Fruit fly (Drosophila melanogaster) whole organism, prepupa: Measurements from ENCODE around the gene CG15035.

Experiments used
- Blimp-1 ChIP-seq: fragments of 200-800 bp; sonication (Bioruptor generic); optimal IDR thresholded peaks from 3 replicates; lab custom pipeline; 2017; ENCODE audit warnings: missing biosample characterization, missing genetic modification characterization, mild to moderate bottlenecking, moderate library complexity, missing genetic modification reagents
- CG10631 ChIP-seq: fragments of 200-800 bp; sonication (Bioruptor generic); optimal IDR thresholded peaks from 2 replicates; lab custom pipeline; 2016; ENCODE audit warnings: missing biosample characterization, missing genetic modification characterization
- CG11294 ChIP-seq: fragments of 200-800 bp; sonication (Bioruptor generic); IDR thresholded peaks from 2 replicates; pipeline ENCODE4 v1.3.6; 2022; ENCODE audit warnings: missing biosample characterization, missing genetic modification characterization
- CG11762 ChIP-seq: fragments of 200-800 bp; sonication (Bioruptor generic); optimal IDR thresholded peaks from 3 replicates; lab custom pipeline; 2016; ENCODE audit warnings: missing biosample characterization, missing genetic modification characterization; ENCODE audit not compliant: insufficient read depth
- CG11902 ChIP-seq: fragments of 200-800 bp; sonication (Bioruptor generic); optimal IDR thresholded peaks from 3 replicates; lab custom pipeline; 2016; ENCODE audit warnings: missing biosample characterization, missing genetic modification characterization
- CG15336 ChIP-seq: fragments of 200-800 bp; sonication (Bioruptor generic); IDR thresholded peaks from 2 replicates; pipeline ENCODE4 v1.3.6; 2022; ENCODE audit warnings: missing biosample characterization, missing genetic modification characterization
- CG1621 ChIP-seq: fragments of 200-800 bp; sonication (Bioruptor generic); optimal IDR thresholded peaks from 3 replicates; lab custom pipeline; 2018; ENCODE audit warnings: missing biosample characterization, mild to moderate bottlenecking, missing genetic modification characterization
- CG3032 ChIP-seq: fragments of 200-800 bp; optimal IDR thresholded peaks from 2 replicates; lab custom pipeline; 2019; ENCODE audit warnings: missing biosample characterization, mild to moderate bottlenecking, missing genetic modification characterization, moderate library complexity
- CG31627 ChIP-seq: fragments of 200-800 bp; sonication (Bioruptor generic); optimal IDR thresholded peaks from 3 replicates; lab custom pipeline; 2016; ENCODE audit warnings: missing biosample characterization, missing genetic modification characterization
- CG32006 ChIP-seq: fragments of 200-800 bp; sonication (Bioruptor generic); optimal IDR thresholded peaks from 3 replicates; lab custom pipeline; 2017; ENCODE audit warnings: missing biosample characterization, mild to moderate bottlenecking, missing genetic modification characterization
- CG34406 ChIP-seq: fragments of 200-800 bp; sonication (Bioruptor generic); optimal IDR thresholded peaks from 3 replicates; lab custom pipeline; 2016; ENCODE audit warnings: missing biosample characterization, missing genetic modification characterization
- CG3919 ChIP-seq: fragments of 200-800 bp; sonication (Bioruptor generic); optimal IDR thresholded peaks from 3 replicates; lab custom pipeline; 2016; ENCODE audit warnings: missing biosample characterization, missing genetic modification characterization
- CG4318 ChIP-seq: fragments of 200-800 bp; sonication (Bioruptor generic); optimal IDR thresholded peaks from 3 replicates; lab custom pipeline; 2017; ENCODE audit warnings: missing biosample characterization, mild to moderate bottlenecking, missing genetic modification characterization
- CG6792 ChIP-seq: fragments of 200-800 bp; sonication (Bioruptor generic); optimal IDR thresholded peaks from 3 replicates; lab custom pipeline; 2016; ENCODE audit warnings: missing biosample characterization, missing genetic modification characterization
- CG6808 ChIP-seq: fragments of 200-800 bp; sonication (Bioruptor generic); optimal IDR thresholded peaks from 3 replicates; lab custom pipeline; 2017; ENCODE audit warnings: missing biosample characterization, missing genetic modification characterization, mild to moderate bottlenecking, moderate library complexity, missing genetic modification reagents
- CG6854 ChIP-seq: fragments of 200-800 bp; sonication (Bioruptor generic); optimal IDR thresholded peaks from 2 replicates; lab custom pipeline; 2017; ENCODE audit warnings: missing biosample characterization, mild to moderate bottlenecking, missing genetic modification characterization
- CG8319 ChIP-seq: fragments of 200-800 bp; sonication (Bioruptor generic); optimal IDR thresholded peaks from 3 replicates; lab custom pipeline; 2016; ENCODE audit warnings: missing biosample characterization, missing genetic modification characterization
- Eip75B ChIP-seq: fragments of 200-800 bp; sonication (Bioruptor generic); optimal IDR thresholded peaks from 3 replicates; lab custom pipeline; 2016; ENCODE audit warnings: missing biosample characterization, missing genetic modification characterization
- Eip78C ChIP-seq: fragments of 200-800 bp; sonication (Bioruptor generic); peaks from one replicate; lab custom pipeline; 2016; ENCODE audit warnings: missing biosample characterization, missing genetic modification characterization
- Eip93F ChIP-seq: fragments of 200-800 bp; sonication (Bioruptor generic); optimal IDR thresholded peaks from 2 replicates; lab custom pipeline; 2016; ENCODE audit warnings: missing biosample characterization, mild to moderate bottlenecking, missing genetic modification characterization
- Ets21C ChIP-seq: fragments of 200-800 bp; sonication (Bioruptor generic); optimal IDR thresholded peaks from 3 replicates; lab custom pipeline; 2016; ENCODE audit warnings: missing biosample characterization, missing genetic modification characterization
- Gug ChIP-seq: fragments of 200-800 bp; sonication (Bioruptor generic); IDR thresholded peaks from 2 replicates; pipeline ENCODE4 v1.3.6; 2022; ENCODE audit warnings: missing biosample characterization, missing genetic modification characterization
- Hr4 ChIP-seq: fragments of 200-800 bp; sonication (Bioruptor generic); optimal IDR thresholded peaks from 3 replicates; lab custom pipeline; 2016; ENCODE audit warnings: missing biosample characterization, missing genetic modification characterization
- Met ChIP-seq: fragments of 200-800 bp; sonication (Bioruptor generic); optimal IDR thresholded peaks from 3 replicates; lab custom pipeline; 2016; ENCODE audit warnings: missing biosample characterization, missing genetic modification characterization
- Smox ChIP-seq: fragments of 200-800 bp; sonication (Bioruptor generic); optimal IDR thresholded peaks from 3 replicates; lab custom pipeline; 2016; ENCODE audit warnings: missing biosample characterization, missing genetic modification characterization
- Sox15 ChIP-seq: fragments of 200-800 bp; sonication (Bioruptor generic); optimal IDR thresholded peaks from 3 replicates; lab custom pipeline; 2016; ENCODE audit warnings: missing biosample characterization, missing genetic modification characterization
- achi ChIP-seq: fragments of 200-800 bp; sonication (Bioruptor generic); optimal IDR thresholded peaks from 3 replicates; lab custom pipeline; 2016; ENCODE audit warnings: missing biosample characterization, missing genetic modification characterization
- dac ChIP-seq: fragments of 200-800 bp; sonication (Bioruptor generic); optimal IDR thresholded peaks from 2 replicates; lab custom pipeline; 2017; ENCODE audit warnings: missing biosample characterization, mild to moderate bottlenecking, missing genetic modification characterization
- dsx ChIP-seq: fragments of 200-800 bp; optimal IDR thresholded peaks from 3 replicates; lab custom pipeline; 2019; ENCODE audit warnings: missing biosample characterization, mild to moderate bottlenecking, missing genetic modification characterization, moderate library complexity; ENCODE audit not compliant: poor library complexity, severe bottlenecking
- esn ChIP-seq: fragments of 200-800 bp; sonication (Bioruptor generic); optimal IDR thresholded peaks from 2 replicates; lab custom pipeline; 2016; ENCODE audit warnings: missing biosample characterization, mild to moderate bottlenecking, missing genetic modification characterization, moderate library complexity
- fd59A ChIP-seq: fragments of 200-800 bp; sonication (Bioruptor generic); optimal IDR thresholded peaks from 2 replicates; lab custom pipeline; 2017; ENCODE audit warnings: missing biosample characterization, mild to moderate bottlenecking, missing genetic modification characterization, missing genetic modification reagents
- lz ChIP-seq: fragments of 200-800 bp; sonication (Bioruptor generic); optimal IDR thresholded peaks from 3 replicates; lab custom pipeline; 2016; ENCODE audit warnings: missing biosample characterization, missing genetic modification characterization
- pdm3 ChIP-seq: fragments of 200-800 bp; sonication (Bioruptor generic); optimal IDR thresholded peaks from 3 replicates; lab custom pipeline; 2016; ENCODE audit warnings: missing biosample characterization, missing genetic modification characterization
- salr ChIP-seq, 2 experiments: fragments of 200-800 bp; sonication (Bioruptor generic); optimal IDR thresholded peaks; 3 replicates each; lab custom pipeline; 2016 to 2018; ENCODE audit warnings: missing biosample characterization in 2 of 2, missing genetic modification characterization in 2 of 2, mild to moderate bottlenecking in 1 of 2
- svp ChIP-seq: fragments of 200-800 bp; sonication (Bioruptor generic); peaks from one replicate; lab custom pipeline; 2016; ENCODE audit warnings: missing biosample characterization, missing genetic modification characterization
- topi ChIP-seq: fragments of 200-800 bp; sonication (Bioruptor generic); optimal IDR thresholded peaks from 3 replicates; lab custom pipeline; 2016; ENCODE audit warnings: missing biosample characterization, missing genetic modification characterization

Gene CG15035

DNA sequence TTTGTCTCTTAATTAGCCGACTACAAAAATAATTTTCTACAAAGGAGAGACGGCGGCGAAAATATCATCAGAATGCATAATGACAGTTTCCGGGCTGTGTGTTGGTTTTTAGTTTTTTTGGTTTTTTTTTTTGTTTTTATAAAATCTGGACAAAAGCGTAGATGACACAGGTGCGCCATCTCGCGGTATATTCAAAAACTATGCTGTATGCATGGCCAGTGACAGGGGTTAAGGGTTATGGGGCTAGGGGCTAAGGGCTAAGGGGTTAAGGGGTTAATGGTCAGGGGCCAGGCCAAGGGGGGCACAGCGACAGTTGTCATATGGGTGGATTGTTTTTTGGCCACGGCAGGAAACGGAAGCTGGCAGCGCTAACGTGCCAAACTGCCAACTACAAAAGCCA, 19.6 kb upstream of the CG15035 start:
- TF ChIP-seq CG11762 (GFP tag; lab: Kevin White, UChicago) = no peak
- TF ChIP-seq CG34406 = no peak
- no peak for TF ChIP-seq CG15336 (GFP tag; lab: Robert Waterston, UW)
- TF ChIP-seq Eip78C = no peak
- no peak for TF ChIP-seq Smox (GFP tag; lab: Kevin White, UChicago)
- TF ChIP-seq esn (GFP tag; lab: Kevin White, UChicago) = no peak
- no peak for TF ChIP-seq CG11294
- no peak for TF ChIP-seq CG32006 (GFP tag; lab: Kevin White, UChicago)

DNA sequence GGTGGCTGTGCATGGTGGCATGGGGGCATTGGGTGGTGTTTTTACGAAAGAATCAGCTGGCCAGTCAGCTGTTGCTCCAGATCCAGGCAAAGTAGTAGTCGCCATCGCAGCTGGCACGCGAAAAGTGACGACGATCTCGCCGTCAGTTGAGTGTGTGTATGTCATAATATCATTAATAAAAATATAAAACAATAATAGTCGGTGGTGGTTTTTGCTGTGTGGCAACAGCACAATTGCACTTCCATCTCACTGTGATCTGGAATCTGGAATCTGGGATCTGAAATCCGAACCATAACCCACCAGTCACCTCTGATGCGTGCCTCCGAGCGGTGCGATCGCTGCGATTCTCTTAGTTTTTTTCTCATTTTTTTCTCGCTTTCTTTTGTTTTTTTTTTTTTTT, 15.3 kb upstream of the CG15035 start, which contains the start of gene rumpel:
TSS of gene rumpel (plus strand) at position 301 of the 400 bp plus-strand sequence.
- TF ChIP-seq Hr4 (no peak), fd59A (GFP tag; lab: Kevin White, UChicago) (no peak), CG6808 (GFP tag; lab: Kevin White, UChicago) (no peak), lz (GFP tag; lab: Kevin White, UChicago) (no peak), Ets21C (GFP tag; lab: Kevin White, UChicago) (no peak), dac (no peak), achi (GFP tag; lab: Kevin White, UChicago) (no peak), CG4318 (GFP tag; lab: Kevin White, UChicago) (no peak), topi (GFP tag; lab: Kevin White, UChicago) (no peak), CG8319 (GFP tag; lab: Kevin White, UChicago) (no peak), Met (no peak), CG6854 (GFP tag; lab: Kevin White, UChicago) (no peak), dsx (no peak), CG3032 (tag; lab: Kevin White, UChicago) (no peak), CG15336 (GFP tag; lab: Robert Waterston, UW) (no peak), Smox (GFP tag; lab: Kevin White, UChicago) (no peak), CG6792 (GFP tag; lab: Kevin White, UChicago) (no peak), CG11902 (GFP tag; lab: Kevin White, UChicago) (no peak), CG1621 (tag; lab: Kevin White, UChicago) (no peak), Eip93F (no peak)

- TF ChIP-seq fd59A (GFP tag; lab: Kevin White, UChicago) = no peak
- TF ChIP-seq dac = no peak
- TF ChIP-seq CG11902 (GFP tag; lab: Kevin White, UChicago) = no peak
- no peak for TF ChIP-seq CG6854 (GFP tag; lab: Kevin White, UChicago)
- no peak for TF ChIP-seq salr (GFP tag; optimal IDR thresholded peaks at IDR 0.05; lab: Kevin White, UChicago)
- no peak for TF ChIP-seq CG3919
- no peak for TF ChIP-seq CG10631 (GFP tag; lab: Kevin White, UChicago)
- TF ChIP-seq CG31627 (GFP tag; lab: Kevin White, UChicago) = no peak
Measured at dm6 chrX:7417875-7418274, 14.9 kb upstream of the CG15035 start.

DNA sequence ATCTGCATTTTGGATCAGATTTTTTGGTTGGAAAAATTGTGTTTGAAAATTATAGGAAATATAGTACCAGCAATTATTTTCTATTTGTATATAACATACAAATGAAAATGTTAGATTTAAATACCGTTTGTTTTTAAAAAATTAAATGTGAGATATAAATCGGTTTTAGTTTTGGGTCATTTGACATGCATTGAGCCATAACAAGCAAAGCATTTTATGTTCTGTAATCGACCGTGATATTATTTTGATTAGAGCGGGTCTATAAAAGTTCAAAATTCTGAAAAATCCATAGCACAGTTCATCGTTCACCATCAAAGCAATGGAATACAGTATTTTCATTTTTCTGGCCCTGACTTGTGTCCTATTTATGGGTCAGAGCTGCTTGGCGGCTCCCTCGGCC, 14.0 kb upstream of the CG15035 start, which contains the start of gene CG34337:
TSS of gene CG34337 (plus strand) at position 301 of the 400 bp plus-strand sequence.
- TF ChIP-seq Sox15 (no peak), Gug (GFP tag; lab: Robert Waterston, UW) (no peak)

DNA sequence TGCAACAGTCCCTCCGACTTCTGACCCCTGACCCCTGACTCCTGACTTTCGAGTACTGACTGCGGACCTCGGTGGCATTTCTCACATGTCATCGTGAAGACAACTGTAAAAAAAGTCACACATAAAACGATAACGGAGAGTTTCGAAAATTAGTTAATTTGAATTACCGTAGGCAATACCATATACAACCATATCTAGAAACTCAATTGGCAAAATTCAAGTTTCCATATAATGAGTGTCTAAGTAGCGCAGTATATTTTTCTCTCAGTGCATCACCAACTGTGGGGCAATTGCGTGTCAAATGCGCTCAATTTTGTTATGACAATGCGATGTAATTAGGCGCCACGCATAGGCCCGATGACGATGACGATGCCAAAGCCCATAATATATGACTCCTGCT, 12.1 kb upstream of the CG15035 start:
- TF ChIP-seq Eip75B (GFP tag; lab: Kevin White, UChicago) (no peak), pdm3 (no peak), CG3032 (tag; lab: Kevin White, UChicago) (no peak), Hr4 (no peak), CG31627 (GFP tag; lab: Kevin White, UChicago) (no peak), svp (GFP tag; lab: Kevin White, UChicago) (no peak), Blimp-1 (no peak), topi (GFP tag; lab: Kevin White, UChicago) (no peak), lz (GFP tag; lab: Kevin White, UChicago) (no peak), dsx (no peak), dac (no peak), Ets21C (GFP tag; lab: Kevin White, UChicago) (no peak), CG1621 (tag; lab: Kevin White, UChicago) (no peak), CG3919 (no peak)
